Fruit fly (Drosophila melanogaster) whole organism, adult: ENCODE measurements around the gene HGTX.

Source experiments
- CG11617 ChIP-seq: fragments of 200-800 bp; sonication (Bioruptor generic); optimal IDR thresholded peaks from 2 replicates; lab custom pipeline; 2017; ENCODE audit warnings: mild to moderate bottlenecking, missing biosample characterization, missing genetic modification reagents, missing genetic modification characterization
- CG12768 ChIP-seq: fragments of 200-800 bp; sonication (Bioruptor generic); optimal IDR thresholded peaks from 2 replicates; lab custom pipeline; 2017; ENCODE audit warnings: missing biosample characterization, missing genetic modification characterization, mild to moderate bottlenecking, moderate library complexity, missing genetic modification reagents
- CG14711 ChIP-seq: fragments of 200-800 bp; sonication (Bioruptor generic); optimal IDR thresholded peaks from 2 replicates; lab custom pipeline; 2018; ENCODE audit warnings: missing biosample characterization, mild to moderate bottlenecking, missing genetic modification characterization, moderate library complexity
- CG1620 ChIP-seq: fragments of 200-800 bp; sonication (Bioruptor generic); optimal IDR thresholded peaks from 2 replicates; lab custom pipeline; 2016; ENCODE audit warnings: missing biosample characterization, missing genetic modification characterization
- CG33017 ChIP-seq: fragments of 200-800 bp; sonication (Bioruptor generic); optimal IDR thresholded peaks from 2 replicates; lab custom pipeline; 2018; ENCODE audit warnings: missing biosample characterization, mild to moderate bottlenecking, missing genetic modification characterization, moderate library complexity
- CG5204 ChIP-seq: fragments of 200-800 bp; sonication (Bioruptor generic); optimal IDR thresholded peaks from 2 replicates; lab custom pipeline; 2016; ENCODE audit warnings: missing biosample characterization, missing genetic modification characterization
- CG7045 ChIP-seq: fragments of 200-800 bp; sonication (Bioruptor generic); optimal IDR thresholded peaks from 2 replicates; lab custom pipeline; 2017; ENCODE audit warnings: missing biosample characterization, mild to moderate bottlenecking, missing genetic modification characterization
- CG7101 ChIP-seq: fragments of 200-800 bp; sonication (Bioruptor generic); optimal IDR thresholded peaks from 2 replicates; lab custom pipeline; 2018; ENCODE audit warnings: missing biosample characterization, mild to moderate bottlenecking, missing genetic modification characterization, moderate library complexity
- Clk ChIP-seq: fragments of 200-800 bp; sonication (Bioruptor generic); optimal IDR thresholded peaks from 2 replicates; lab custom pipeline; 2017; ENCODE audit warnings: missing biosample characterization, missing genetic modification characterization
- Crg-1 ChIP-seq: fragments of 200-800 bp; sonication (Bioruptor generic); optimal IDR thresholded peaks from 2 replicates; lab custom pipeline; 2016; ENCODE audit warnings: missing biosample characterization, missing genetic modification characterization
- Hr96 ChIP-seq: fragments of 200-800 bp; sonication (Bioruptor generic); optimal IDR thresholded peaks from 2 replicates; lab custom pipeline; 2016; ENCODE audit warnings: missing biosample characterization, missing genetic modification characterization
- Mnt ChIP-seq: fragments of 200-800 bp; sonication (Bioruptor generic); optimal IDR thresholded peaks from 2 replicates; lab custom pipeline; 2016; ENCODE audit warnings: missing biosample characterization, mild to moderate bottlenecking, missing genetic modification characterization
- bab1 ChIP-seq: fragments of 200-800 bp; sonication (Bioruptor generic); optimal IDR thresholded peaks from 3 replicates; lab custom pipeline; 2019; ENCODE audit warnings: missing biosample characterization, mild to moderate bottlenecking, missing genetic modification characterization, moderate library complexity
- cic ChIP-seq: fragments of 200-800 bp; sonication (Bioruptor generic); optimal IDR thresholded peaks from 2 replicates; lab custom pipeline; 2017; ENCODE audit warnings: missing biosample characterization, mild to moderate bottlenecking, missing genetic modification characterization, moderate library complexity
- cnc ChIP-seq, 2 experiments: fragments of >200 bp; optimal IDR thresholded peaks; 2 replicates each; lab custom pipeline; 2017
- kay ChIP-seq: fragments of 200-800 bp; sonication (Bioruptor generic); peaks from one replicate; lab custom pipeline; 2016; ENCODE audit warnings: missing biosample characterization, missing genetic modification characterization, borderline replicate concordance
- ovo ChIP-seq: fragments of 200-800 bp; sonication (Bioruptor generic); optimal IDR thresholded peaks from 2 replicates; lab custom pipeline; 2016; ENCODE audit warnings: missing biosample characterization, missing genetic modification characterization
- pad ChIP-seq: fragments of 200-800 bp; sonication (Bioruptor generic); optimal IDR thresholded peaks from 3 replicates; lab custom pipeline; 2017; ENCODE audit warnings: missing biosample characterization, missing genetic modification characterization, mild to moderate bottlenecking, moderate library complexity, missing genetic modification reagents
- tj ChIP-seq: fragments of 200-800 bp; sonication (Bioruptor generic); optimal IDR thresholded peaks from 3 replicates; lab custom pipeline; 2017; ENCODE audit warnings: missing biosample characterization, mild to moderate bottlenecking, missing genetic modification characterization, moderate library complexity
- toe ChIP-seq: fragments of 200-800 bp; sonication (Bioruptor generic); optimal IDR thresholded peaks from 2 replicates; lab custom pipeline; 2016; ENCODE audit warnings: missing biosample characterization, missing genetic modification characterization

Gene HGTX

dm6 chr3L:14553891-14554303 lies 45.4 kb downstream of the HGTX start:
- TF ChIP-seq CG7101 (tag; lab: Kevin White, UChicago) (no peak), tj (GFP tag; lab: Kevin White, UChicago) (no peak), Clk (GFP tag; lab: Kevin White, UChicago) (no peak), CG33017 (tag; lab: Kevin White, UChicago) (no peak), Hr96 (GFP tag; lab: Kevin White, UChicago) (no peak), toe (GFP tag; lab: Kevin White, UChicago) (no peak), Mnt (no peak), kay (no peak), CG5204 (GFP tag; lab: Kevin White, UChicago) (no peak), CG12768 (GFP tag; lab: Kevin White, UChicago) (no peak), CG11617 (no peak), CG7045 (GFP tag; lab: Kevin White, UChicago) (no peak), CG1620 (GFP tag; lab: Kevin White, UChicago) (no peak)

dm6 chr3L:14552925-14553239 lies 46.5 kb downstream of the HGTX start:
- TF ChIP-seq kay (no peak), Crg-1 (no peak), CG7045 (GFP tag; lab: Kevin White, UChicago) (no peak)

dm6 chr3L:14552041-14552924 lies 47.1 kb downstream of the HGTX start:
- TF ChIP-seq Crg-1 (no peak), CG5204 (GFP tag; lab: Kevin White, UChicago) (no peak), Mnt (no peak), CG14711 (tag; lab: Kevin White, UChicago) (no peak), pad (GFP tag; lab: Kevin White, UChicago) (no peak), toe (GFP tag; lab: Kevin White, UChicago) (no peak), Hr96 (GFP tag; lab: Kevin White, UChicago) (no peak), CG11617 (no peak), tj (GFP tag; lab: Kevin White, UChicago) (no peak)

- TF ChIP-seq kay (peak; percentile 41), CG7045 (GFP tag; lab: Kevin White, UChicago) (no peak), CG12768 (GFP tag; lab: Kevin White, UChicago) (no peak), ovo (GFP tag; lab: Kevin White, UChicago) (no peak)
Measured at dm6 chr3L:14551621-14552020, 47.7 kb downstream of the HGTX start.

dm6 chr3L:14550839-14551415 lies 48.4 kb downstream of the HGTX start, which contains the start of gene Gbs-70E:
TSS of gene Gbs-70E (minus strand) at chr3L:14550975.
- TF ChIP-seq tj (GFP tag; lab: Kevin White, UChicago) (peak; percentile 80), CG7045 (GFP tag; lab: Kevin White, UChicago) (peak; percentile 84), kay (peak; percentile 43), CG12768 (GFP tag; lab: Kevin White, UChicago) (peak; percentile 90), cnc (optimal IDR thresholded peaks at IDR 0.05; lab: Kevin White, UChicago) (no peak), Hr96 (GFP tag; lab: Kevin White, UChicago) (peak; percentile 90), CG7101 (tag; lab: Kevin White, UChicago) (peak; percentile 94), CG5204 (GFP tag; lab: Kevin White, UChicago) (peak; percentile 88), Mnt (peak; percentile 81), pad (GFP tag; lab: Kevin White, UChicago) (peak; percentile 83), CG1620 (GFP tag; lab: Kevin White, UChicago) (peak; percentile 86), CG14711 (tag; lab: Kevin White, UChicago) (peak; percentile 80), CG33017 (tag; lab: Kevin White, UChicago) (peak; percentile 93), bab1 (GFP tag; lab: Kevin White, UChicago) (peak; percentile 98), Crg-1 (peak; percentile 84), toe (GFP tag; lab: Kevin White, UChicago) (peak; percentile 86), ovo (GFP tag; lab: Kevin White, UChicago) (peak; percentile 90), Clk (GFP tag; lab: Kevin White, UChicago) (peak; percentile 44), CG11617 (peak; percentile 96), cic (GFP tag; lab: Kevin White, UChicago) (peak; percentile 88)

- peak; percentile 12 for TF ChIP-seq CG33017 (tag; lab: Kevin White, UChicago)
- no peak for TF ChIP-seq cic (GFP tag; lab: Kevin White, UChicago)
Measured at dm6 chr3L:14549958-14550357, 49.4 kb downstream of the HGTX start.

- TF ChIP-seq tj (GFP tag; lab: Kevin White, UChicago): no peak
- TF ChIP-seq CG7101 (tag; lab: Kevin White, UChicago): no peak
- no peak for TF ChIP-seq CG5204 (GFP tag; lab: Kevin White, UChicago)
- no peak for TF ChIP-seq CG33017 (tag; lab: Kevin White, UChicago)
- no peak for TF ChIP-seq CG1620 (GFP tag; lab: Kevin White, UChicago)
- no peak for TF ChIP-seq toe (GFP tag; lab: Kevin White, UChicago)
- no peak for TF ChIP-seq ovo (GFP tag; lab: Kevin White, UChicago)
- no peak for TF ChIP-seq Hr96 (GFP tag; lab: Kevin White, UChicago)
- no peak for TF ChIP-seq Clk (GFP tag; lab: Kevin White, UChicago)
- no peak for TF ChIP-seq CG7045 (GFP tag; lab: Kevin White, UChicago)
- no peak for TF ChIP-seq Mnt
- TF ChIP-seq CG12768 (GFP tag; lab: Kevin White, UChicago): no peak
- no peak for TF ChIP-seq kay
- TF ChIP-seq CG14711 (tag; lab: Kevin White, UChicago): no peak
- no peak for TF ChIP-seq cnc (optimal IDR thresholded peaks at IDR 0.05; lab: Kevin White, UChicago)
- TF ChIP-seq Crg-1: no peak
- TF ChIP-seq bab1 (GFP tag; lab: Kevin White, UChicago): no peak
- TF ChIP-seq CG11617: no peak
- TF ChIP-seq pad (GFP tag; lab: Kevin White, UChicago): no peak
- no peak for TF ChIP-seq cic (GFP tag; lab: Kevin White, UChicago)
Measured at dm6 chr3L:14549215-14549614, 50.1 kb downstream of the HGTX start.
